Worm (Caenorhabditis elegans) whole organism, early embryonic: Measurements from ENCODE around the gene F44E5.1.

ENCODE experiments used
- flt-1 ChIP-seq: fragments of 200-800 bp; sonication (Bioruptor generic); IDR thresholded peaks from 2 replicates; pipeline ENCODE4 v1.3.6; 2022; ENCODE audit warnings: missing genetic modification characterization, missing compliant biosample characterization
- hmg-4 ChIP-seq: fragments of 200-800 bp; sonication (Bioruptor generic); optimal IDR thresholded peaks from 2 replicates; lab custom pipeline; 2018; ENCODE audit warnings: mild to moderate bottlenecking, missing genetic modification characterization, missing compliant biosample characterization
- tra-4 ChIP-seq: sonication (generic microtip); optimal IDR thresholded peaks from 2 replicates; lab custom pipeline; 2017; ENCODE audit warnings: missing genetic modification characterization, missing compliant biosample characterization

ce11 chrII:11811241-11811640 lies 36.9 kb upstream of the F44E5.1 start:
- TF ChIP-seq flt-1 (no peak), hmg-4 (GFP tag; lab: Kevin White, UChicago) (no peak), tra-4 (no peak)
